Fruit fly (Drosophila melanogaster) whole organism, pupa: ENCODE measurements around the gene Acbp5.

Experiments
- CG10348 ChIP-seq: fragments of 200-800 bp; sonication (Bioruptor generic); IDR thresholded peaks from 2 replicates; pipeline ENCODE4 v1.3.6; 2022; ENCODE audit warnings: missing biosample characterization, missing genetic modification characterization
- CG12605 ChIP-seq: fragments of 200-800 bp; sonication (Bioruptor generic); IDR thresholded peaks from 2 replicates; pipeline ENCODE4 v1.3.6; 2022; ENCODE audit warnings: missing biosample characterization, missing genetic modification characterization
- CG13204 ChIP-seq: fragments of 200-800 bp; sonication (Bioruptor generic); optimal IDR thresholded peaks from 2 replicates; lab custom pipeline; 2018; ENCODE audit warnings: missing biosample characterization, mild to moderate bottlenecking, missing genetic modification characterization, moderate library complexity
- CG14655 ChIP-seq: fragments of 200-800 bp; sonication (Bioruptor generic); optimal IDR thresholded peaks from 3 replicates; lab custom pipeline; 2017; ENCODE audit warnings: mild to moderate bottlenecking, missing biosample characterization, missing genetic modification reagents, missing genetic modification characterization
- CG15710 ChIP-seq: fragments of 200-800 bp; sonication (Bioruptor generic); optimal IDR thresholded peaks from 2 replicates; lab custom pipeline; 2018; ENCODE audit warnings: missing biosample characterization, mild to moderate bottlenecking, missing genetic modification characterization, moderate library complexity
- CG17806 ChIP-seq: fragments of 200-800 bp; sonication (Bioruptor generic); optimal IDR thresholded peaks from 2 replicates; lab custom pipeline; 2018; ENCODE audit warnings: missing biosample characterization, mild to moderate bottlenecking, missing genetic modification characterization, moderate library complexity
- CG32121 ChIP-seq: fragments of 200-800 bp; sonication (Bioruptor generic); IDR thresholded peaks from 2 replicates; pipeline ENCODE4 v1.3.6; 2022; ENCODE audit warnings: missing biosample characterization, missing genetic modification characterization
- CG34367 ChIP-seq: fragments of 200-800 bp; sonication (Bioruptor generic); optimal IDR thresholded peaks from 2 replicates; lab custom pipeline; 2018; ENCODE audit warnings: missing biosample characterization, mild to moderate bottlenecking, missing genetic modification characterization
- CG4496 ChIP-seq: fragments of 200-800 bp; sonication (Bioruptor generic); IDR thresholded peaks from 3 replicates; pipeline ENCODE4 v1.3.6; 2022; ENCODE audit warnings: missing biosample characterization, missing genetic modification characterization
- CG8159 ChIP-seq: fragments of 200-800 bp; sonication (Bioruptor generic); optimal IDR thresholded peaks from 3 replicates; lab custom pipeline; 2018; ENCODE audit warnings: missing biosample characterization, mild to moderate bottlenecking, missing genetic modification characterization, moderate library complexity
- CG8301 ChIP-seq: fragments of 200-800 bp; sonication (Bioruptor generic); optimal IDR thresholded peaks from 2 replicates; lab custom pipeline; 2018; ENCODE audit warnings: missing biosample characterization, mild to moderate bottlenecking, missing genetic modification characterization
- CG9948 ChIP-seq: fragments of 200-800 bp; sonication (Bioruptor generic); optimal IDR thresholded peaks from 2 replicates; lab custom pipeline; 2018; ENCODE audit warnings: missing biosample characterization, mild to moderate bottlenecking, missing genetic modification characterization, moderate library complexity
- D1 ChIP-seq: fragments of 200-800 bp; sonication (Bioruptor generic); optimal IDR thresholded peaks from 2 replicates; lab custom pipeline; 2018; ENCODE audit warnings: missing biosample characterization, mild to moderate bottlenecking, missing genetic modification characterization, moderate library complexity
- EcR ChIP-seq: fragments of 200-800 bp; sonication (Bioruptor generic); optimal IDR thresholded peaks from 3 replicates; lab custom pipeline; 2019; ENCODE audit warnings: missing biosample characterization, missing genetic modification characterization, mild to moderate bottlenecking, moderate library complexity, missing genetic modification reagents
- Ets98B ChIP-seq: fragments of 200-800 bp; sonication (Bioruptor generic); IDR thresholded peaks from 2 replicates; pipeline ENCODE4 v1.3.6; 2022; ENCODE audit warnings: missing biosample characterization, missing genetic modification characterization
- Pif1A ChIP-seq: fragments of 200-800 bp; sonication (Bioruptor generic); optimal IDR thresholded peaks from 3 replicates; lab custom pipeline; 2016; ENCODE audit warnings: missing biosample characterization, missing genetic modification characterization
- Pif1B ChIP-seq: fragments of 200-800 bp; sonication (Bioruptor generic); optimal IDR thresholded peaks from 3 replicates; lab custom pipeline; 2016; ENCODE audit warnings: missing biosample characterization, missing genetic modification characterization
- Snoo ChIP-seq: fragments of 200-800 bp; sonication (Bioruptor generic); optimal IDR thresholded peaks from 3 replicates; lab custom pipeline; 2017; ENCODE audit warnings: missing biosample characterization, mild to moderate bottlenecking, missing genetic modification characterization, inconsistent platforms
- fd96Ca ChIP-seq: fragments of 200-800 bp; sonication (Bioruptor generic); IDR thresholded peaks from 3 replicates; pipeline ENCODE4 v1.3.6; 2022; ENCODE audit warnings: missing biosample characterization, missing genetic modification characterization
- gl ChIP-seq: fragments of 200-800 bp; sonication (Bioruptor generic); optimal IDR thresholded peaks from 2 replicates; lab custom pipeline; 2018; ENCODE audit warnings: missing biosample characterization, mild to moderate bottlenecking, missing genetic modification characterization
- rn ChIP-seq: fragments of 200-800 bp; sonication (Bioruptor generic); IDR thresholded peaks from 2 replicates; pipeline ENCODE4 v1.3.6; 2022; ENCODE audit warnings: missing biosample characterization, missing genetic modification characterization

Acbp5 gene

DNA sequence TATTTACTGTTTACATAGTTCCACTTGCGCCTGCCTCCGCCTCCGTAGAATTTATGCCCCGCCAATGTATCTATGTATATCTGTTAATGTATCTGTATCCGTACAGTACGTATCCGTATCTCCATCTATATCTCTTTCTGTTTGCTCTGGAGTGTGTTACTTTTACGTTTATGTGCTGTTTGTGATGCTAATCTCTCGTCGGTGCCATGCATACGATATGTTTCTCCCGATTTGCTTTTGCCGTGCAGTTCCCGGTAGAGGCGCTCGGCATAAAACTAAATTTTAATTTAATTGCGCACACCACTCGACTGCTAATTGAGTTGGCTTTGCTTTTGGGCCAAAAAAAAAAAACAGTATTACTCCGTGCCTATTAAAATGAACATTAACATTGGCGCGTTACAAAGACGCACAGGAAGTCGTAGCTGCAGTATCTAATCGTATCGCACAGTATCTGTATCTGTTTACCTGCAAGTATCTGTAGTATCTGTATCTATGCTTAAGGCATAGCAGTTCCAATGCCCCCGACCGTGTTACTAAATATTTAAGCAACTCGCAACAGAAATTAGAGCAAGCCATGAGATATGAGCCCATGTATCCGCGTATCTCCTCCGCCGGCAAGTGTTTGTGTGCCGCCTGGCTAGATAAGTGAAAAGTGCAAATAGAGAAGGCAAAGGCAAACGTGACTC is 41.8 kb upstream of the Acbp5 start:
- TF ChIP-seq CG17806 (tag; lab: Kevin White, UChicago) (no peak), fd96Ca (GFP tag; lab: Robert Waterston, UW) (no peak), CG13204 (GFP tag; lab: Kevin White, UChicago) (no peak), CG12605 (GFP tag; lab: Robert Waterston, UW) (no peak), Snoo (tag; lab: Kevin White, UChicago) (no peak), gl (no peak), CG32121 (GFP tag; lab: Robert Waterston, UW) (no peak), EcR (GFP tag; lab: Kevin White, UChicago) (no peak), Pif1A (GFP tag; lab: Kevin White, UChicago) (no peak), rn (no peak), CG4496 (no peak), CG9948 (tag; lab: Kevin White, UChicago) (no peak), CG8159 (tag; lab: Kevin White, UChicago) (no peak), CG8301 (tag; lab: Kevin White, UChicago) (no peak), CG14655 (GFP tag; lab: Kevin White, UChicago) (no peak), Pif1B (GFP tag; lab: Kevin White, UChicago) (no peak)

DNA sequence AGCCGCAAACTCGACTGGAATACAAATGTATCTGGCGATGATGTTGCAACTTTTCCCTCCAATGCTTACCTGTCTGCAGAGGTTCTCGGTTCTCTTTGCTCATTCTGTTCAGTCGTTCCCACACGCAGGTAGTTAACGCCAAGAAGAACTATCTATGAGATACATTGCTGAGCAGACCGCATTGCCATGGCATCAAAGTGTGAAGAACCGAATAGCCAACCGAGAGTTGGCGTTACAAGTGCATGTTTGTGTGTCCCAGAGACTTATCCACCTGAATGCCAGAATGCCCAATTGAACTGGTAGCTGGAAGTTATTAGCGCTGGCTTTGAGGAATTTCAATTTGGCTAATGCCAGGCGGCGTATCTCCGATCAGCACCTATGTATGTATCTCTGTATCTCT is 41.2 kb upstream of the Acbp5 start:
- TF ChIP-seq CG34367 (tag; lab: Kevin White, UChicago) (no peak), CG13204 (GFP tag; lab: Kevin White, UChicago) (no peak), Ets98B (GFP tag; lab: Robert Waterston, UW) (no peak), CG15710 (no peak), fd96Ca (GFP tag; lab: Robert Waterston, UW) (no peak), CG4496 (no peak), Snoo (tag; lab: Kevin White, UChicago) (no peak), CG12605 (GFP tag; lab: Robert Waterston, UW) (no peak), CG8159 (tag; lab: Kevin White, UChicago) (no peak), CG10348 (GFP tag; lab: Robert Waterston, UW) (no peak), D1 (tag; lab: Kevin White, UChicago) (no peak), Pif1A (GFP tag; lab: Kevin White, UChicago) (no peak), CG14655 (GFP tag; lab: Kevin White, UChicago) (no peak), Pif1B (GFP tag; lab: Kevin White, UChicago) (no peak), CG17806 (tag; lab: Kevin White, UChicago) (no peak)

DNA sequence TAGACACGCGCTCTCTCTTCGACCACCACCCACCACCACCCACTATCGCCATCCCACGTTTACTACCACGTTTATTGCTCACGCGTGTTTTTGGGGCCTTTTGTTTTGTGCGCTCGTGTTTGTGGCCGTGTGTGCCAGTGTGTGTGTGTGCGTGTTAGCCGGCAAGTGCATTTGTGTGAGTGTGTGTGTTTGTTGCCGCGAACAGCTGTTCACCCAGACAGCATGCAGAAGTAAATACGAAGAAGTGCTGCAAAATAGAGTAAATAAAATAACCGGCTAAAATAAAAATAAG is 39.5 kb upstream of the Acbp5 start:
- TF ChIP-seq Pif1B (GFP tag; lab: Kevin White, UChicago), result no peak

DNA sequence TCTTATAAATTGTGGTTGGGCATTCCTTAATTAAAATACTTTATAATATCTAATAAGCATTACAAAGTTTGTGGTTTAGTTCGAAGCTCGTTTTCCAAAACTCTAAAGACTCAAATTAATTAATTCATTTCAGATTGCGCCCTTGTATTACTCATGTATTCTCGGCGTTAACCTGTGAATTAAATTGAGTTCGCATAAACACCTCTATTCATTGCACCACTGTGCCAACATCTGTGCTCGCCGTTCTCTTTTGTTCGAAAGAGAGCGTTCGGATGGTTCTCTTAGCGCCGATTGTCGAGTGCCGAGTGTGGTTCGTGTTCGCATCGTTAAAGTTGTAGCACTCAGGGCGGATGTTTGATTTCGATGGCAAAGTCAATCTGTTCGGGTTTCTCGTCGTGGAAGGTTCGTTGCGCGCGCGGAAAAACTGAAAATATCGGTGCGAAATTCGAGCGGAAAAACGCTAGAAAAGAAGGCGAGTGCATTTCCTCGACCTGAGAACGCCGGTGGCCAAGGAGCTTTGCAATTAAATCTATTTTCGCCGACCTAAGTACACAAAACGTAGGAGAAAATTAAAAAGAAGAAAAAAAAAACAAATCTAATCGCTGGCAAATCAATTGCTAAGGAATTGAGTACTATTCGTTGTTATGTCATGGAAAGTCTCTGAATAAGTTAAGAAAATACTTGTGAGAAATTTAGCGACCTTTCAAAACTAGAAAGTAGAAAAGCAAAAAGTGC is 39.0 kb upstream of the Acbp5 start, which contains the start of gene dally:
dally (plus strand) TSS at position 373 of the 735 bp plus-strand sequence.
- no peak for TF ChIP-seq CG17806 (tag; lab: Kevin White, UChicago)
- no peak for TF ChIP-seq CG9948 (tag; lab: Kevin White, UChicago)
- TF ChIP-seq EcR (GFP tag; lab: Kevin White, UChicago), result peak; percentile 37
- peak; percentile 2 for TF ChIP-seq CG8301 (tag; lab: Kevin White, UChicago)
- TF ChIP-seq gl, result peak; percentile 53
- no peak for TF ChIP-seq CG15710
- TF ChIP-seq fd96Ca (GFP tag; lab: Robert Waterston, UW), result peak; percentile 37; the same call in 1 of the 3 replicates
- TF ChIP-seq CG10348 (GFP tag; lab: Robert Waterston, UW), result no peak
- TF ChIP-seq CG13204 (GFP tag; lab: Kevin White, UChicago), result peak; percentile 34
- peak; percentile 74 for TF ChIP-seq CG12605 (GFP tag; lab: Robert Waterston, UW)
- peak; percentile 70; the same call in 1 of the 2 replicates for TF ChIP-seq CG32121 (GFP tag; lab: Robert Waterston, UW)
- peak; percentile 31 for TF ChIP-seq Snoo (tag; lab: Kevin White, UChicago)
- no peak for TF ChIP-seq D1 (tag; lab: Kevin White, UChicago)
- TF ChIP-seq CG34367 (tag; lab: Kevin White, UChicago), result peak; percentile 22
- TF ChIP-seq CG8159 (tag; lab: Kevin White, UChicago), result no peak
- TF ChIP-seq CG4496, result peak; percentile 87
- peak; percentile 73 for TF ChIP-seq Ets98B (GFP tag; lab: Robert Waterston, UW)
- TF ChIP-seq Pif1B (GFP tag; lab: Kevin White, UChicago), result peak; percentile 70
- TF ChIP-seq rn, result no peak
- peak; percentile 17 for TF ChIP-seq CG14655 (GFP tag; lab: Kevin White, UChicago)
- TF ChIP-seq Pif1A (GFP tag; lab: Kevin White, UChicago), result peak; percentile 59

DNA sequence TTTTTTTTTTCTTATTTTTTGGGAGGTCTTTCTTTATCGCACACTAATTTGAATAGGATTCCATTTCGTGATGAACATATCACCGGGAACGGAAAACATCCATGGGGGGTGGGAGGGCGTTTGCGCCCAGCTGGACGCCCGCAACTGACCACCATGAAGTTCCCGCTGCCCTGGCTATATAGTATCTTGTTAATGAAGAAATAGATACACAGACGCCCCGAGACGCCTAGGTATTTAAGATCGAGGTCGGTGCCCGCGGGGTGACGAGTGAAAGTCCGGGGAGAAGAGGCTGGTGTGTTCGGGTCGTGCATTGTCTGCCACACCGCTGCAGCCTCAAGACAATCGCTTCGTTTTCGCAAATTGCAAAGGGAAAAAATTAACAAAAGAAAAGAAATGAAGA is 37.7 kb upstream of the Acbp5 start:
- TF ChIP-seq CG15710, result no peak

DNA sequence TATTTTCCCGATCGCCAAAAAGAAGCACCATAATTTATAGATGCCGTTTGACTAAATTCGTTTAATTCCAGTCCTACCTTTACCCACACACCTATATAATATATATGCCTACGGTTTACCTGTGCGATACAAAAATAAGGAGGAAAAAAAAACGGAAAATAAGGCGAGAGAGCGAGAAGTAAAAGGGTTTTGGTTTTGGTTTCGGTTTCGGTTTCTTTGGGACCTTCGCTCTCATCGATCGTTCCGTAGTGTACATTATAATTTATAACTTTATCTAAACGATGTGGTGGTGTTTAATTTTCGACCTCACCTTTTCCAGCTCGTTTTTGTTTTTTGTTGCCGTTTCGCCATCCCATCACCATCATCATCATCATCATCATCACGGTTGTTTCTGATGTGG is 37.2 kb upstream of the Acbp5 start:
- TF ChIP-seq CG12605 (GFP tag; lab: Robert Waterston, UW) (no peak), CG32121 (GFP tag; lab: Robert Waterston, UW) (no peak)
